Worm (Caenorhabditis elegans) whole organism, L4 larva: Measurements from ENCODE around the gene clec-179.

Experiments used
- T20F7.1 ChIP-seq: fragments of 200-800 bp; sonication (Bioruptor generic); optimal IDR thresholded peaks from 2 replicates; lab custom pipeline; 2018; ENCODE audit warnings: mild to moderate bottlenecking, missing genetic modification characterization, missing compliant biosample characterization
- ama-1 ChIP-seq: fragments of 150-350 bp; optimal IDR thresholded peaks from 2 replicates; lab custom pipeline; 2014; ENCODE audit warnings: inconsistent platforms, mixed read lengths
- attf-4 ChIP-seq: sonication (generic microtip); optimal IDR thresholded peaks from 3 replicates; lab custom pipeline; 2017; ENCODE audit warnings: missing biosample characterization, missing genetic modification characterization
- dve-1 ChIP-seq: sonication (generic microtip); optimal IDR thresholded peaks from 2 replicates; lab custom pipeline; 2017; ENCODE audit warnings: antibody characterized with exemption, mild to moderate bottlenecking, missing genetic modification characterization, missing compliant biosample characterization; ENCODE audit not compliant: insufficient read depth
- hlh-30 ChIP-seq: sonication (generic microtip); optimal IDR thresholded peaks from 2 replicates; lab custom pipeline; 2017; ENCODE audit warnings: antibody characterized with exemption, mild to moderate bottlenecking, missing genetic modification characterization, missing compliant biosample characterization; ENCODE audit not compliant: insufficient read depth
- nhr-237 ChIP-seq: sonication (generic microtip); optimal IDR thresholded peaks from 2 replicates; lab custom pipeline; 2017; ENCODE audit warnings: missing biosample characterization, missing genetic modification characterization
- nhr-28 ChIP-seq: fragments of 150-350 bp; optimal IDR thresholded peaks from 2 replicates; lab custom pipeline; 2014; ENCODE audit warnings: missing biosample characterization, missing genetic modification characterization
- skn-1 ChIP-seq: fragments of 150-350 bp; optimal IDR thresholded peaks from 2 replicates; lab custom pipeline; 2014; ENCODE audit warnings: missing biosample characterization, missing genetic modification characterization
- spr-3 ChIP-seq: fragments of 200-800 bp; sonication (Bioruptor generic); optimal IDR thresholded peaks from 2 replicates; lab custom pipeline; 2018; ENCODE audit warnings: mild to moderate bottlenecking, missing genetic modification characterization, missing compliant biosample characterization
- unc-130 ChIP-seq: sonication (generic microtip); optimal IDR thresholded peaks from 2 replicates; lab custom pipeline; 2016; ENCODE audit warnings: missing genetic modification reagents, missing genetic modification characterization, missing compliant biosample characterization
- unc-62 ChIP-seq, 3 experiments: fragments of 150-350 bp in 1 of 3; sonication (generic microtip); optimal IDR thresholded peaks in 2 of 3; peaks in 1 of 3; 1 replicate in 1 of 3; 2 replicates in 2 of 3; lab custom pipeline; 2014 to 2017; ENCODE audit warnings: missing biosample characterization in 3 of 3, missing genetic modification characterization in 3 of 3, missing genetic modification reagents in 3 of 3, missing genotype in 1 of 3
- zfp-2 ChIP-seq: sonication (generic microtip); optimal IDR thresholded peaks from 2 replicates; lab custom pipeline; 2016; ENCODE audit warnings: mild to moderate bottlenecking, missing genetic modification characterization, missing compliant biosample characterization
- ztf-11 ChIP-seq: fragments of 150-350 bp; optimal IDR thresholded peaks from 2 replicates; lab custom pipeline; 2014; ENCODE audit warnings: missing biosample characterization, missing genetic modification characterization

DNA sequence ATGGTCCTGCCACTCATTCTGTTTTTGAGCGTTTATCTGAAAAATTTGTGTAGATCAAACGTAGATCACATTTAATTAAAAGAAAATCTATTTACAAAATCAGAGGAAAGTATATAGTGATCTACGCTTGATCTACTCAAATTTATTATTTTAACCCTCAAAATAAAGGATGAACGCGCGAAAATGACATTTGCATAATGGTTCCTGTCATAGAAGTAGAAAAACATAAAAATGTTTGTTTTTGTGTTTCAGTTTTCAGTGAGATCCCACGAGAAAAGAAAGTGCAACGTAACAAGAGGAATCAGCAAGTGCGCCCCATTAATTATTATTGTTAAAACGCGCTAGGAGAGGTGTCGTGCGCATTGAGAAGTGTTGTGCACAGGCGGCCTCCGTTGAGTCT is 26.8 kb upstream of the clec-179 start:
- TF ChIP-seq spr-3, result no peak
- no peak for TF ChIP-seq nhr-237 (tag; lab: Kevin White, UChicago)
- TF ChIP-seq nhr-28 (tag; lab: Kevin White, UChicago), result no peak
- no peak for TF ChIP-seq skn-1 (tag; lab: Kevin White, UChicago)
- no peak for TF ChIP-seq ama-1 (lab: Kevin White, UChicago)
- no peak for TF ChIP-seq unc-130 (GFP tag; lab: Kevin White, UChicago)
- TF ChIP-seq zfp-2, result no peak
- no peak for TF ChIP-seq dve-1 (tag; lab: Kevin White, UChicago)
- no peak for TF ChIP-seq hlh-30
- TF ChIP-seq ztf-11 (tag; lab: Kevin White, UChicago), result no peak
- TF ChIP-seq attf-4 (tag; lab: Kevin White, UChicago), result no peak
- no peak for TF ChIP-seq T20F7.1 (GFP tag; lab: Kevin White, UChicago)
- peak in 1 of 2 experiments; percentile 54 for TF ChIP-seq unc-62 (GFP tag; optimal IDR thresholded peaks at IDR 0.05 in 1 of 2; lab: Kevin White, UChicago)
- TF ChIP-seq unc-62 (tag; optimal IDR thresholded peaks at IDR 0.05; lab: Kevin White, UChicago), result no peak
